Worm (Caenorhabditis elegans) whole organism, L3 larva: Measurements from ENCODE around the gene nstp-4.

Experiments used
- R02D3.7 ChIP-seq: fragments of 150-350 bp; optimal IDR thresholded peaks from 2 replicates; lab custom pipeline; 2014; ENCODE audit warnings: missing biosample characterization, missing genetic modification characterization
- ZK546.5 ChIP-seq: sonication (generic microtip); optimal IDR thresholded peaks from 2 replicates; lab custom pipeline; 2017; ENCODE audit warnings: missing biosample characterization, missing genetic modification characterization
- aly-2 ChIP-seq: fragments of 150-350 bp; optimal IDR thresholded peaks from 2 replicates; lab custom pipeline; 2014; ENCODE audit warnings: missing biosample characterization, missing genetic modification characterization
- ama-1 ChIP-seq: fragments of 150-350 bp; optimal IDR thresholded peaks from 2 replicates; lab custom pipeline; 2018
- ceh-16 ChIP-seq: sonication (generic microtip); optimal IDR thresholded peaks from 2 replicates; lab custom pipeline; 2017; ENCODE audit warnings: missing biosample characterization, missing genetic modification characterization
- ceh-28 ChIP-seq: fragments of 150-350 bp; optimal IDR thresholded peaks from 2 replicates; lab custom pipeline; 2014; ENCODE audit warnings: missing biosample characterization, missing genetic modification reagents, missing genetic modification characterization
- ceh-82 ChIP-seq: fragments of 150-350 bp; optimal IDR thresholded peaks from 2 replicates; lab custom pipeline; 2014; ENCODE audit warnings: missing biosample characterization, missing genetic modification characterization
- ceh-9 ChIP-seq: sonication (generic microtip); optimal IDR thresholded peaks from 2 replicates; lab custom pipeline; 2018; ENCODE audit warnings: missing biosample characterization, missing genetic modification characterization
- daf-12 ChIP-seq: fragments of 150-350 bp; optimal IDR thresholded peaks from 2 replicates; lab custom pipeline; 2014; ENCODE audit warnings: missing biosample characterization, missing genetic modification reagents, missing genetic modification characterization
- egl-27 ChIP-seq: sonication (generic microtip); optimal IDR thresholded peaks from 4 replicates; lab custom pipeline; 2017; ENCODE audit warnings: missing biosample characterization, missing genetic modification reagents, missing genetic modification characterization
- egl-5 ChIP-seq: fragments of 150-350 bp; optimal IDR thresholded peaks from 2 replicates; lab custom pipeline; 2017; ENCODE audit warnings: missing biosample characterization, missing genetic modification reagents, missing genetic modification characterization, inconsistent platforms
- elt-1 ChIP-seq: fragments of 150-350 bp; optimal IDR thresholded peaks from 2 replicates; lab custom pipeline; 2014; ENCODE audit warnings: missing biosample characterization, missing genetic modification characterization
- elt-2 ChIP-seq: sonication (generic microtip); optimal IDR thresholded peaks from 2 replicates; lab custom pipeline; 2016; ENCODE audit warnings: missing genetic modification reagents, mild to moderate bottlenecking, missing genetic modification characterization, missing compliant biosample characterization
- elt-3 ChIP-seq, 3 experiments: fragments of 150-350 bp in 1 of 3; sonication (generic microtip) in 2 of 3; optimal IDR thresholded peaks; 2 replicates in 2 of 3; 4 replicates in 1 of 3; lab custom pipeline; 2014 to 2017; ENCODE audit warnings: missing biosample characterization in 3 of 3, missing genetic modification characterization in 3 of 3
- eor-1 ChIP-seq, 2 experiments: fragments of 150-350 bp; optimal IDR thresholded peaks; 2 replicates each; lab custom pipeline; 2014 to 2018; ENCODE audit warnings: missing biosample characterization in 2 of 2, missing genetic modification characterization in 2 of 2
- fkh-10 ChIP-seq: sonication (generic microtip); optimal IDR thresholded peaks from 2 replicates; lab custom pipeline; 2017; ENCODE audit warnings: missing biosample characterization, missing genetic modification reagents, missing genetic modification characterization
- fkh-2 ChIP-seq: fragments of 150-350 bp; optimal IDR thresholded peaks from 2 replicates; lab custom pipeline; 2014; ENCODE audit warnings: missing biosample characterization, missing genetic modification reagents, missing genetic modification characterization
- fos-1 ChIP-seq: fragments of 150-350 bp; optimal IDR thresholded peaks from 2 replicates; lab custom pipeline; 2014; ENCODE audit warnings: missing biosample characterization, missing genetic modification characterization
- hmg-11 ChIP-seq: sonication (generic microtip); optimal IDR thresholded peaks from 2 replicates; lab custom pipeline; 2016; ENCODE audit warnings: missing genetic modification characterization, missing compliant biosample characterization
- jun-1 ChIP-seq: fragments of 150-350 bp; optimal IDR thresholded peaks from 2 replicates; lab custom pipeline; 2014; ENCODE audit warnings: missing biosample characterization, missing genetic modification reagents, missing genetic modification characterization
- lin-15B ChIP-seq: fragments of 150-350 bp; optimal IDR thresholded peaks from 2 replicates; lab custom pipeline; 2014; ENCODE audit warnings: missing biosample characterization, missing genetic modification characterization
- lin-39 ChIP-seq: fragments of 150-350 bp; optimal IDR thresholded peaks from 2 replicates; lab custom pipeline; 2018; ENCODE audit warnings: missing biosample characterization, missing genetic modification reagents, missing genetic modification characterization
- lsy-12 ChIP-seq: sonication (generic microtip); optimal IDR thresholded peaks from 2 replicates; lab custom pipeline; 2016; ENCODE audit warnings: mild to moderate bottlenecking, missing genetic modification characterization, missing compliant biosample characterization
- mdl-1 ChIP-seq: fragments of 150-350 bp; optimal IDR thresholded peaks from 2 replicates; lab custom pipeline; 2014; ENCODE audit warnings: missing biosample characterization, missing genetic modification characterization
- mml-1 ChIP-seq: fragments of 150-350 bp; sonication (generic microtip); optimal IDR thresholded peaks from 3 replicates; lab custom pipeline; 2014; ENCODE audit warnings: missing biosample characterization, missing genetic modification characterization
- nfya-1 ChIP-seq: sonication (generic microtip); optimal IDR thresholded peaks from 2 replicates; lab custom pipeline; 2017; ENCODE audit warnings: missing genetic modification characterization, mild to moderate bottlenecking, missing compliant biosample characterization, antibody characterized with exemption, moderate library complexity; ENCODE audit not compliant: insufficient read depth
- nhr-11 ChIP-seq: fragments of 150-350 bp; optimal IDR thresholded peaks from 2 replicates; lab custom pipeline; 2014; ENCODE audit warnings: missing biosample characterization, missing genetic modification characterization
- nhr-12 ChIP-seq: fragments of 150-350 bp; optimal IDR thresholded peaks from 2 replicates; lab custom pipeline; 2014; ENCODE audit warnings: missing biosample characterization, missing genetic modification characterization
- nhr-23 ChIP-seq: fragments of 150-350 bp; optimal IDR thresholded peaks from 2 replicates; lab custom pipeline; 2014; ENCODE audit warnings: missing biosample characterization, missing genetic modification reagents, missing genetic modification characterization
- nhr-237 ChIP-seq: fragments of 150-350 bp; optimal IDR thresholded peaks from 2 replicates; lab custom pipeline; 2014; ENCODE audit warnings: missing biosample characterization, missing genetic modification characterization
- nhr-25 ChIP-seq: sonication (generic microtip); optimal IDR thresholded peaks from 2 replicates; lab custom pipeline; 2017; ENCODE audit warnings: missing biosample characterization, missing genetic modification characterization
- nhr-28 ChIP-seq: fragments of 150-350 bp; optimal IDR thresholded peaks from 2 replicates; lab custom pipeline; 2014; ENCODE audit warnings: missing biosample characterization, missing genetic modification characterization
- nhr-43 ChIP-seq: sonication (generic microtip); optimal IDR thresholded peaks from 2 replicates; lab custom pipeline; 2016; ENCODE audit warnings: mild to moderate bottlenecking, missing genetic modification characterization, missing compliant biosample characterization; ENCODE audit not compliant: poor library complexity, severe bottlenecking
- nhr-67 ChIP-seq: fragments of 150-350 bp; optimal IDR thresholded peaks from 2 replicates; lab custom pipeline; 2014; ENCODE audit warnings: missing biosample characterization, missing genetic modification characterization
- nhr-76 ChIP-seq: fragments of 150-350 bp; sonication (generic microtip); optimal IDR thresholded peaks from 5 replicates; lab custom pipeline; 2014; ENCODE audit warnings: missing biosample characterization, missing genetic modification characterization
- nhr-77 ChIP-seq: fragments of 150-350 bp; optimal IDR thresholded peaks from 2 replicates; lab custom pipeline; 2014; ENCODE audit warnings: missing biosample characterization, missing genetic modification characterization
- pha-4 ChIP-seq: fragments of 150-350 bp; optimal IDR thresholded peaks from 2 replicates; lab custom pipeline; 2014; ENCODE audit warnings: missing biosample characterization, missing genetic modification reagents, missing genetic modification characterization
- pqm-1 ChIP-seq: fragments of 150-350 bp; optimal IDR thresholded peaks from 2 replicates; lab custom pipeline; 2017; ENCODE audit warnings: missing biosample characterization, missing genetic modification characterization, inconsistent platforms
- sea-2 ChIP-seq: fragments of 150-350 bp; sonication (generic microtip); optimal IDR thresholded peaks from 4 replicates; lab custom pipeline; 2014; ENCODE audit warnings: missing biosample characterization, missing genetic modification reagents, missing genetic modification characterization
- skn-1 ChIP-seq: fragments of 150-350 bp; optimal IDR thresholded peaks from 2 replicates; lab custom pipeline; 2014; ENCODE audit warnings: missing biosample characterization, missing genetic modification characterization
- snpc-4 ChIP-seq: fragments of 150-350 bp; optimal IDR thresholded peaks from 2 replicates; lab custom pipeline; 2014; ENCODE audit warnings: missing biosample characterization, missing genetic modification characterization
- tbx-2 ChIP-seq: sonication (generic microtip); optimal IDR thresholded peaks from 2 replicates; lab custom pipeline; 2016; ENCODE audit warnings: mild to moderate bottlenecking, missing genetic modification characterization, missing compliant biosample characterization
- unc-39 ChIP-seq: sonication (generic microtip); optimal IDR thresholded peaks from 4 replicates; lab custom pipeline; 2017; ENCODE audit warnings: missing biosample characterization, missing genetic modification characterization
- unc-62 ChIP-seq: fragments of 150-350 bp; sonication (generic microtip); optimal IDR thresholded peaks from 4 replicates; lab custom pipeline; 2014; ENCODE audit warnings: missing biosample characterization, missing genetic modification reagents, missing genetic modification characterization
- zag-1 ChIP-seq: fragments of 150-350 bp; optimal IDR thresholded peaks from 2 replicates; lab custom pipeline; 2014; ENCODE audit warnings: missing biosample characterization, missing genetic modification characterization
- ztf-11 ChIP-seq: fragments of 150-350 bp; optimal IDR thresholded peaks from 2 replicates; lab custom pipeline; 2014; ENCODE audit warnings: missing biosample characterization, missing genetic modification characterization
- ztf-4 ChIP-seq: fragments of 150-350 bp; optimal IDR thresholded peaks from 2 replicates; lab custom pipeline; 2014; ENCODE audit warnings: missing biosample characterization, missing genetic modification characterization

nstp-4 gene

ce11 chrII:402435-402834, 13.8 kb downstream of the nstp-4 start, which contains the start of gene clec-10:
Gene clec-10, plus strand, starts transcription at chrII:402678.
- TF ChIP-seq pqm-1 (tag; lab: Kevin White, UChicago) = peak; percentile 43
- no peak for TF ChIP-seq nhr-237 (tag; lab: Kevin White, UChicago)
- peak; percentile 62 for TF ChIP-seq elt-2 (tag; lab: Kevin White, UChicago)

- TF ChIP-seq lin-39 (tag; lab: Kevin White, UChicago) = peak; percentile 70
- TF ChIP-seq ceh-9 = no peak
- no peak for TF ChIP-seq aly-2
- TF ChIP-seq elt-1 (tag; lab: Kevin White, UChicago) = peak; percentile 16
- peak; percentile 82 for TF ChIP-seq R02D3.7
- no peak for TF ChIP-seq mml-1 (tag; lab: Kevin White, UChicago)
- TF ChIP-seq egl-5 = peak; percentile 64
- no peak for TF ChIP-seq elt-3 (tag; optimal IDR thresholded peaks at IDR 0.05; lab: Kevin White, UChicago)
- peak; percentile 33 for TF ChIP-seq nhr-76
- peak; percentile 61 for TF ChIP-seq nhr-25
- TF ChIP-seq tbx-2 = peak; percentile 79
- no peak for TF ChIP-seq ama-1 (lab: Kevin White, UChicago)
- peak; percentile 64 for TF ChIP-seq jun-1
- TF ChIP-seq fkh-10 = no peak
- TF ChIP-seq nhr-12 (tag; lab: Kevin White, UChicago) = no peak
- peak; percentile 94 for TF ChIP-seq nfya-1 (tag; lab: Kevin White, UChicago)
- TF ChIP-seq snpc-4 (tag; lab: Kevin White, UChicago) = peak; percentile 89
- TF ChIP-seq eor-1 (tag; optimal IDR thresholded peaks at IDR 0.05; lab: Kevin White, UChicago) = no peak
- TF ChIP-seq ztf-11 = no peak
- TF ChIP-seq nhr-77 (tag; lab: Kevin White, UChicago) = peak; percentile 29
- peak; percentile 34 for TF ChIP-seq fkh-2 (tag; lab: Kevin White, UChicago)
- peak; percentile 97 for TF ChIP-seq pha-4 (tag; lab: Kevin White, UChicago)
- no peak for TF ChIP-seq mdl-1 (tag; lab: Kevin White, UChicago)
- TF ChIP-seq hmg-11 (tag; lab: Kevin White, UChicago) = peak; percentile 66
- peak; percentile 8 for TF ChIP-seq ceh-16
- peak; percentile 90 for TF ChIP-seq nhr-43
- TF ChIP-seq ztf-4 (tag; lab: Kevin White, UChicago) = no peak
- TF ChIP-seq unc-39 (tag; lab: Kevin White, UChicago) = no peak
- peak; percentile 15 for TF ChIP-seq nhr-11 (tag; lab: Kevin White, UChicago)
- TF ChIP-seq zag-1 = peak; percentile 26
- peak; percentile 95 for TF ChIP-seq nhr-23 (tag; lab: Kevin White, UChicago)
- TF ChIP-seq lin-15B = peak; percentile 99
- TF ChIP-seq unc-62 = peak; percentile 27
- TF ChIP-seq nhr-67 = no peak
- peak; percentile 84 for TF ChIP-seq skn-1 (tag; lab: Kevin White, UChicago)
- no peak for TF ChIP-seq egl-27 (tag; lab: Kevin White, UChicago)
- no peak for TF ChIP-seq daf-12
- TF ChIP-seq lsy-12 (tag; lab: Kevin White, UChicago) = peak; percentile 76
- no peak for TF ChIP-seq nhr-237 (tag; lab: Kevin White, UChicago)
- TF ChIP-seq ceh-28 (tag; lab: Kevin White, UChicago) = peak; percentile 78
- TF ChIP-seq ZK546.5 = no peak
- no peak for TF ChIP-seq sea-2 (GFP tag; lab: Kevin White, UChicago)
- TF ChIP-seq pqm-1 (tag; lab: Kevin White, UChicago) = peak; percentile 68
- TF ChIP-seq elt-2 (tag; lab: Kevin White, UChicago) = peak; percentile 63
- peak; percentile 30 for TF ChIP-seq ceh-82 (tag; lab: Kevin White, UChicago)
- no peak for TF ChIP-seq nhr-28 (tag; lab: Kevin White, UChicago)
- TF ChIP-seq fos-1 (tag; lab: Kevin White, UChicago) = no peak
These were observed 22.2 kb downstream of the nstp-4 start, which contains the start of the genes dnsn-1 and C24H12.4 for ce11 chrII:410832-411231. Gene dnsn-1, minus strand, starts transcription at chrII:410932. Gene C24H12.4, plus strand, starts transcription at chrII:411222.
